Fruit fly (Drosophila melanogaster) whole organism, prepupa: Measurements from ENCODE around the gene Cp38.

Experiments
- CG10669 ChIP-seq: fragments of 200-800 bp; sonication (Bioruptor generic); optimal IDR thresholded peaks from 3 replicates; lab custom pipeline; 2018; ENCODE audit warnings: missing biosample characterization, mild to moderate bottlenecking, missing genetic modification characterization, moderate library complexity
- CG6276 ChIP-seq: fragments of 200-800 bp; sonication (Bioruptor generic); optimal IDR thresholded peaks from 2 replicates; lab custom pipeline; 2017; ENCODE audit warnings: missing biosample characterization, mild to moderate bottlenecking, missing genetic modification characterization
- CG6854 ChIP-seq: fragments of 200-800 bp; sonication (Bioruptor generic); optimal IDR thresholded peaks from 2 replicates; lab custom pipeline; 2017; ENCODE audit warnings: missing biosample characterization, mild to moderate bottlenecking, missing genetic modification characterization
- CG7368 ChIP-seq: fragments of 200-800 bp; sonication (Bioruptor generic); optimal IDR thresholded peaks from 3 replicates; lab custom pipeline; 2016; ENCODE audit warnings: missing biosample characterization, missing genetic modification characterization
- CG8632 ChIP-seq: fragments of 200-800 bp; sonication (Bioruptor generic); optimal IDR thresholded peaks from 3 replicates; lab custom pipeline; 2016; ENCODE audit warnings: missing biosample characterization, missing genetic modification characterization
- Eip75B ChIP-seq: fragments of 200-800 bp; sonication (Bioruptor generic); optimal IDR thresholded peaks from 3 replicates; lab custom pipeline; 2016; ENCODE audit warnings: missing biosample characterization, missing genetic modification characterization
- dac ChIP-seq: fragments of 200-800 bp; sonication (Bioruptor generic); optimal IDR thresholded peaks from 2 replicates; lab custom pipeline; 2017; ENCODE audit warnings: missing biosample characterization, mild to moderate bottlenecking, missing genetic modification characterization
- fd59A ChIP-seq: fragments of 200-800 bp; sonication (Bioruptor generic); optimal IDR thresholded peaks from 2 replicates; lab custom pipeline; 2017; ENCODE audit warnings: missing biosample characterization, mild to moderate bottlenecking, missing genetic modification characterization, missing genetic modification reagents
- spab ChIP-seq: fragments of 200-800 bp; sonication (Bioruptor generic); optimal IDR thresholded peaks from 2 replicates; lab custom pipeline; 2017; ENCODE audit warnings: missing biosample characterization, mild to moderate bottlenecking, missing genetic modification characterization, missing genetic modification reagents

DNA sequence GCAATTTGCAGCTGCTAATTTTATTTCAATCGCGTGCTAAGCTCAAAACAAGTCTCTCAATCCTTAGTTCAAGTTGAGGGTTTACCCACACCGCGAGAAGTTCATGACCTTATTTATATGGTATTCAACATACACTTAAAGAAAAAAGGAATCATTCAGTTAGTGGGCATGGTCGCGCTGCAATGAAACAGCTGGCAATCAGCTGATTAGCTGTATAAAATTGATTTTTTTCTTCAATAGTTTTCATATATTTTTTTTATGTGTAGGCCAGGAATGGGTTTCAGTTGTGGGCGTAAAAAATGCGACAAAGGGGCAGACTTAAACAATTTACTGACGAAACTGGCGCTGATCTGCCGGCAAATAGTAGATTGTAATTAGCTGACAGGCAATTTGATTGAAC is 17.5 kb downstream of the Cp38 start:
- TF ChIP-seq fd59A = no peak
- no peak for TF ChIP-seq dac
- TF ChIP-seq CG10669 (GFP tag; lab: Kevin White, UChicago) = peak; percentile 7
- TF ChIP-seq spab (GFP tag; lab: Kevin White, UChicago) = no peak
- no peak for TF ChIP-seq CG7368 (GFP tag; lab: Kevin White, UChicago)
- no peak for TF ChIP-seq CG6854
- TF ChIP-seq CG6276 (GFP tag; lab: Kevin White, UChicago) = no peak
- TF ChIP-seq Eip75B = no peak
- TF ChIP-seq CG8632 (GFP tag; lab: Kevin White, UChicago) = no peak
